Worm (Caenorhabditis elegans): Measurements from ENCODE around the gene mrps-26.

The mrps-26 gene

ce11 chrIII:5234312-5234711 is at the start of gene mrps-26:
Gene mrps-26, plus strand, starts transcription at chrIII:5234612.
- TF ChIP-seq him-1 (tag; optimal IDR thresholded peaks at IDR 0.05) (no peak), dao-5 (tag; optimal IDR thresholded peaks at IDR 0.05) (no peak), W03F9.2 (tag; optimal IDR thresholded peaks at IDR 0.05) (no peak)

ce11 chrIII:5185620-5186019 is 48.8 kb upstream of the mrps-26 start, which contains the start of gene pup-2:
Gene pup-2, plus strand, starts transcription at chrIII:5185920.
- TF ChIP-seq dao-5 (tag; optimal IDR thresholded peaks at IDR 0.05) (no peak), him-1 (tag; optimal IDR thresholded peaks at IDR 0.05) (no peak), W03F9.2 (tag; optimal IDR thresholded peaks at IDR 0.05) (no peak)

ce11 chrIII:5188426-5188825 is 46.0 kb upstream of the mrps-26 start, which contains the start of gene K10D2.8:
Gene K10D2.8, plus strand, starts transcription at chrIII:5188726.
- no peak for TF ChIP-seq W03F9.2 (tag; optimal IDR thresholded peaks at IDR 0.05)

ce11 chrIII:5190179-5190578 is 44.2 kb upstream of the mrps-26 start:
- no peak for TF ChIP-seq dao-5 (tag; optimal IDR thresholded peaks at IDR 0.05)
- no peak for TF ChIP-seq him-1 (tag; optimal IDR thresholded peaks at IDR 0.05)
- no peak for TF ChIP-seq W03F9.2 (tag; optimal IDR thresholded peaks at IDR 0.05)

ce11 chrIII:5190671-5191174 is 43.7 kb upstream of the mrps-26 start, which contains the start of gene hira-1:
Gene hira-1, plus strand, starts transcription at chrIII:5191124.
- no peak for TF ChIP-seq him-1 (tag; optimal IDR thresholded peaks at IDR 0.05)
- peak; percentile 45 for TF ChIP-seq W03F9.2 (tag; optimal IDR thresholded peaks at IDR 0.05)

ce11 chrIII:5193266-5193665 is 41.1 kb upstream of the mrps-26 start:
- TF ChIP-seq dao-5 (tag; optimal IDR thresholded peaks at IDR 0.05): no peak
- TF ChIP-seq W03F9.2 (tag; optimal IDR thresholded peaks at IDR 0.05): no peak
- TF ChIP-seq him-1 (tag; optimal IDR thresholded peaks at IDR 0.05): no peak

- TF ChIP-seq him-1 (tag; optimal IDR thresholded peaks at IDR 0.05): no peak
- no peak for TF ChIP-seq dao-5 (tag; optimal IDR thresholded peaks at IDR 0.05)
- TF ChIP-seq W03F9.2 (tag; optimal IDR thresholded peaks at IDR 0.05): no peak
Observed at ce11 chrIII:5195690-5196089, 38.7 kb upstream of the mrps-26 start, which contains the start of gene moc-6. Gene moc-6, plus strand, starts transcription at chrIII:5195990.

ce11 chrIII:5196298-5197045 is 37.9 kb upstream of the mrps-26 start:
- TF ChIP-seq W03F9.2 (tag; optimal IDR thresholded peaks at IDR 0.05) (no peak), him-1 (tag; optimal IDR thresholded peaks at IDR 0.05) (no peak), dao-5 (tag; optimal IDR thresholded peaks at IDR 0.05) (no peak)

ce11 chrIII:5199577-5199976 is 34.8 kb upstream of the mrps-26 start, which contains the start of gene emb-8:
Gene emb-8, minus strand, starts transcription at chrIII:5199677.
- no peak for TF ChIP-seq dao-5 (tag; optimal IDR thresholded peaks at IDR 0.05)
- no peak for TF ChIP-seq him-1 (tag; optimal IDR thresholded peaks at IDR 0.05)
- TF ChIP-seq W03F9.2 (tag; optimal IDR thresholded peaks at IDR 0.05): no peak

ce11 chrIII:5200349-5200748 is 34.1 kb upstream of the mrps-26 start:
- TF ChIP-seq him-1 (tag; optimal IDR thresholded peaks at IDR 0.05): no peak
- TF ChIP-seq W03F9.2 (tag; optimal IDR thresholded peaks at IDR 0.05): no peak
- TF ChIP-seq dao-5 (tag; optimal IDR thresholded peaks at IDR 0.05): no peak

ce11 chrIII:5201267-5201666 is 33.1 kb upstream of the mrps-26 start:
- TF ChIP-seq dao-5 (tag; optimal IDR thresholded peaks at IDR 0.05) (no peak), him-1 (tag; optimal IDR thresholded peaks at IDR 0.05) (no peak), W03F9.2 (tag; optimal IDR thresholded peaks at IDR 0.05) (no peak)

ce11 chrIII:5202641-5203040 is 31.8 kb upstream of the mrps-26 start:
- TF ChIP-seq W03F9.2 (tag; optimal IDR thresholded peaks at IDR 0.05): peak; percentile 46
- TF ChIP-seq him-1 (tag; optimal IDR thresholded peaks at IDR 0.05): no peak
- TF ChIP-seq dao-5 (tag; optimal IDR thresholded peaks at IDR 0.05): no peak

ce11 chrIII:5203310-5203709 is 31.1 kb upstream of the mrps-26 start:
- TF ChIP-seq W03F9.2 (tag; optimal IDR thresholded peaks at IDR 0.05): peak; percentile 8
- TF ChIP-seq dao-5 (tag; optimal IDR thresholded peaks at IDR 0.05): no peak
- no peak for TF ChIP-seq him-1 (tag; optimal IDR thresholded peaks at IDR 0.05)

ce11 chrIII:5206861-5207414 is 27.5 kb upstream of the mrps-26 start, which contains the start of gene morc-1:
Gene morc-1, minus strand, starts transcription at chrIII:5206911.
- TF ChIP-seq W03F9.2 (tag; optimal IDR thresholded peaks at IDR 0.05) (no peak), him-1 (tag; optimal IDR thresholded peaks at IDR 0.05) (no peak), dao-5 (tag; optimal IDR thresholded peaks at IDR 0.05) (no peak)

All from whole organism, L4/young adult.